Fruit fly (Drosophila melanogaster) whole organism, embryonic: ENCODE results near the gene Polr2F.
A peak's percentile ranks its signal among the peaks of the same experiment; 100 is the strongest.

Experiments
- Antp ChIP-seq: fragments of 200-800 bp; sonication (Bioruptor generic); optimal IDR thresholded peaks from 3 replicates; lab custom pipeline; 2016; ENCODE audit warnings: missing biosample characterization, missing genetic modification characterization
- Blimp-1 ChIP-seq: fragments of 200-800 bp; sonication (Bioruptor generic); optimal IDR thresholded peaks from 3 replicates; lab custom pipeline; 2018; ENCODE audit warnings: missing biosample characterization, missing genetic modification characterization, mild to moderate bottlenecking, moderate library complexity, missing genetic modification reagents
- BtbVII ChIP-seq: fragments of 200-800 bp; sonication (Bioruptor generic); optimal IDR thresholded peaks from 3 replicates; lab custom pipeline; 2017; ENCODE audit warnings: missing biosample characterization, mild to moderate bottlenecking, missing genetic modification characterization
- CG10209 ChIP-seq: fragments of 200-800 bp; sonication (Bioruptor generic); optimal IDR thresholded peaks from 3 replicates; lab custom pipeline; 2017; ENCODE audit warnings: missing biosample characterization, mild to moderate bottlenecking, missing genetic modification characterization, missing genetic modification reagents
- CG10543 ChIP-seq: fragments of 200-800 bp; sonication (Bioruptor generic); optimal IDR thresholded peaks from 3 replicates; lab custom pipeline; 2017; ENCODE audit warnings: missing biosample characterization, mild to moderate bottlenecking, missing genetic modification characterization, moderate library complexity
- CG11093 ChIP-seq: fragments of 200-800 bp; sonication (Bioruptor generic); IDR thresholded peaks from 3 replicates; pipeline ENCODE4 v1.3.6; 2022; ENCODE audit warnings: missing biosample characterization, missing genetic modification characterization
- CG1603 ChIP-seq: fragments of 200-800 bp; sonication (Bioruptor generic); optimal IDR thresholded peaks from 2 replicates; lab custom pipeline; 2019; ENCODE audit warnings: missing biosample characterization, mild to moderate bottlenecking, missing genetic modification characterization, moderate library complexity
- CG33213 ChIP-seq: fragments of 200-800 bp; sonication (Bioruptor generic); optimal IDR thresholded peaks from 3 replicates; lab custom pipeline; 2016; ENCODE audit warnings: missing biosample characterization, missing genetic modification characterization
- CG4404 ChIP-seq: fragments of 200-800 bp; sonication (Bioruptor generic); IDR thresholded peaks from 2 replicates; pipeline ENCODE4 v1.3.6; 2022; ENCODE audit warnings: missing biosample characterization, missing genetic modification characterization
- CG4424 ChIP-seq: fragments of 200-800 bp; sonication (Bioruptor generic); optimal IDR thresholded peaks from 3 replicates; lab custom pipeline; 2016; ENCODE audit warnings: missing biosample characterization, missing genetic modification characterization
- CG5245 ChIP-seq: fragments of 200-800 bp; sonication (Bioruptor generic); optimal IDR thresholded peaks from 3 replicates; lab custom pipeline; 2016; ENCODE audit warnings: missing biosample characterization, missing genetic modification characterization
- CG9215 ChIP-seq: fragments of 200-800 bp; sonication (Bioruptor generic); IDR thresholded peaks from 2 replicates; pipeline ENCODE4 v1.3.6; 2022; ENCODE audit warnings: missing biosample characterization, missing genetic modification characterization
- CG9876 ChIP-seq: fragments of 200-800 bp; sonication (Bioruptor generic); optimal IDR thresholded peaks from 2 replicates; lab custom pipeline; 2016; ENCODE audit warnings: missing biosample characterization, missing genetic modification characterization
- Camta ChIP-seq: fragments of 200-800 bp; sonication (Bioruptor generic); optimal IDR thresholded peaks from 2 replicates; lab custom pipeline; 2016; ENCODE audit warnings: missing biosample characterization, missing genetic modification characterization
- Fer2 ChIP-seq: fragments of 200-800 bp; sonication (Bioruptor generic); optimal IDR thresholded peaks from 2 replicates; lab custom pipeline; 2018; ENCODE audit warnings: missing biosample characterization, mild to moderate bottlenecking, missing genetic modification characterization, moderate library complexity
- HHEX ChIP-seq: fragments of 200-800 bp; sonication (Bioruptor generic); optimal IDR thresholded peaks from 3 replicates; lab custom pipeline; 2017; ENCODE audit warnings: missing biosample characterization, mild to moderate bottlenecking, missing genetic modification characterization, missing genetic modification reagents
- HLH54F ChIP-seq: fragments of 200-800 bp; sonication (Bioruptor generic); optimal IDR thresholded peaks from 3 replicates; lab custom pipeline; 2016; ENCODE audit warnings: missing biosample characterization, missing genetic modification characterization
- Hr51 ChIP-seq, 2 experiments: fragments of 200-800 bp; sonication (Bioruptor generic); optimal IDR thresholded peaks; 2 replicates in 1 of 2; 3 replicates in 1 of 2; lab custom pipeline; 2016 to 2018; ENCODE audit warnings: missing biosample characterization in 2 of 2, missing genetic modification characterization in 2 of 2, mild to moderate bottlenecking in 1 of 2, moderate library complexity in 1 of 2
- Hr78 ChIP-seq, 2 experiments: fragments of 200-800 bp in 1 of 2; fragments of >200 bp in 1 of 2; sonication (Bioruptor generic) in 1 of 2; optimal IDR thresholded peaks; 2 replicates each; lab custom pipeline; 2017 to 2019; ENCODE audit warnings: missing biosample characterization in 2 of 2, missing genetic modification characterization in 2 of 2, mild to moderate bottlenecking in 1 of 2, moderate library complexity in 1 of 2
- Kr ChIP-seq: fragments of 200-800 bp; sonication (Bioruptor generic); optimal IDR thresholded peaks from 2 replicates; lab custom pipeline; 2017; ENCODE audit warnings: missing biosample characterization, mild to moderate bottlenecking, missing genetic modification characterization
- Lpt ChIP-seq: fragments of >200 bp; optimal IDR thresholded peaks from 2 replicates; lab custom pipeline; 2018; ENCODE audit warnings: missing biosample characterization, missing genetic modification characterization
- MBD-R2 ChIP-seq: fragments of 200-800 bp; sonication (Bioruptor generic); IDR thresholded peaks from 2 replicates; pipeline ENCODE4 v1.3.6; 2022; ENCODE audit warnings: missing biosample characterization, missing genetic modification characterization
- Med ChIP-seq: fragments of 200-800 bp; sonication (Bioruptor generic); peaks from one replicate; lab custom pipeline; 2016; ENCODE audit warnings: missing biosample characterization, missing genetic modification characterization, mild to moderate bottlenecking, inconsistent platforms, moderate library complexity
- NC2β ChIP-seq: fragments of 200-800 bp; sonication (Bioruptor generic); optimal IDR thresholded peaks from 2 replicates; lab custom pipeline; 2016; ENCODE audit warnings: missing biosample characterization, missing genetic modification characterization
- Neu2 ChIP-seq: fragments of 200-800 bp; sonication (Bioruptor generic); optimal IDR thresholded peaks from 3 replicates; lab custom pipeline; 2016; ENCODE audit warnings: missing biosample characterization, missing genetic modification characterization, borderline replicate concordance
- Six4 ChIP-seq: fragments of 200-800 bp; sonication (Bioruptor generic); optimal IDR thresholded peaks from 2 replicates; lab custom pipeline; 2016; ENCODE audit warnings: missing biosample characterization, missing genetic modification characterization
- ab ChIP-seq: fragments of 200-800 bp; sonication (Bioruptor generic); optimal IDR thresholded peaks from 2 replicates; lab custom pipeline; 2016; ENCODE audit warnings: missing biosample characterization, missing genetic modification characterization
- ap ChIP-seq: fragments of 200-800 bp; sonication (Bioruptor generic); IDR thresholded peaks from 2 replicates; pipeline ENCODE4 v1.3.6; 2022; ENCODE audit warnings: missing biosample characterization, missing genetic modification characterization
- corto ChIP-seq: fragments of 200-800 bp; sonication (Bioruptor generic); optimal IDR thresholded peaks from 2 replicates; lab custom pipeline; 2016; ENCODE audit warnings: missing biosample characterization, mild to moderate bottlenecking, missing genetic modification characterization, moderate library complexity
- crol ChIP-seq: fragments of 200-800 bp; sonication (Bioruptor generic); IDR thresholded peaks from 2 replicates; pipeline ENCODE4 v1.3.6; 2022; ENCODE audit warnings: missing biosample characterization, missing genetic modification characterization
- emc ChIP-seq: fragments of 200-800 bp; sonication (Bioruptor generic); optimal IDR thresholded peaks from 2 replicates; lab custom pipeline; 2016; ENCODE audit warnings: missing biosample characterization, missing genetic modification characterization
- esg ChIP-seq: fragments of 200-800 bp; sonication (Bioruptor generic); conservative IDR thresholded peaks from 2 replicates; pipeline ENCODE4 v1.3.6; 2022; ENCODE audit warnings: missing biosample characterization, missing genetic modification characterization
- gro ChIP-seq: fragments of 200-800 bp; sonication (Bioruptor generic); optimal IDR thresholded peaks from 2 replicates; lab custom pipeline; 2016; ENCODE audit warnings: missing biosample characterization, missing genetic modification characterization
- hb ChIP-seq: fragments of 200-800 bp; sonication (Bioruptor generic); IDR thresholded peaks from 3 replicates; pipeline ENCODE4 v1.3.6; 2022; ENCODE audit warnings: missing biosample characterization, missing genetic modification characterization; ENCODE audit not compliant: partially characterized antibody
- hth ChIP-seq: fragments of >200 bp; optimal IDR thresholded peaks from 2 replicates; lab custom pipeline; 2017; ENCODE audit warnings: inconsistent platforms
- jing ChIP-seq: fragments of 200-800 bp; sonication (Bioruptor generic); optimal IDR thresholded peaks from 2 replicates; lab custom pipeline; 2018; ENCODE audit warnings: missing biosample characterization, mild to moderate bottlenecking, missing genetic modification characterization
- lab ChIP-seq: fragments of 200-800 bp; sonication (Bioruptor generic); optimal IDR thresholded peaks from 3 replicates; lab custom pipeline; 2017; ENCODE audit warnings: missing biosample characterization, missing genetic modification characterization, mild to moderate bottlenecking, moderate library complexity, missing genetic modification reagents
- lbe ChIP-seq: fragments of 200-800 bp; sonication (Bioruptor generic); optimal IDR thresholded peaks from 2 replicates; lab custom pipeline; 2016; ENCODE audit warnings: missing biosample characterization, mild to moderate bottlenecking, missing genetic modification characterization
- lov ChIP-seq, 2 experiments: fragments of 200-800 bp in 1 of 2; fragments of >200 bp in 1 of 2; sonication (Bioruptor generic) in 1 of 2; IDR thresholded peaks in 1 of 2; optimal IDR thresholded peaks in 1 of 2; 2 replicates in 1 of 2; 3 replicates in 1 of 2; pipeline versions ENCODE4 v1.3.6 to Lab custom; 2017 to 2022; ENCODE audit warnings: missing biosample characterization in 1 of 2, missing genetic modification characterization in 1 of 2
- pb ChIP-seq: fragments of 200-800 bp; sonication (Bioruptor generic); optimal IDR thresholded peaks from 3 replicates; lab custom pipeline; 2016; ENCODE audit warnings: missing biosample characterization, missing genetic modification characterization
- prd ChIP-seq, 3 experiments: fragments of >200 bp in 2 of 3; fragments of 200-800 bp in 1 of 3; sonication (Bioruptor generic) in 1 of 3; optimal IDR thresholded peaks in 2 of 3; IDR thresholded peaks in 1 of 3; 2 replicates in 2 of 3; 3 replicates in 1 of 3; pipeline versions ENCODE4 v1.3.6 to Lab custom; 2017 to 2022; ENCODE audit warnings: missing biosample characterization in 1 of 3, missing genetic modification characterization in 1 of 3
- pros ChIP-seq: fragments of 200-800 bp; sonication (Bioruptor generic); optimal IDR thresholded peaks from 3 replicates; lab custom pipeline; 2019; ENCODE audit warnings: missing biosample characterization, mild to moderate bottlenecking, missing genetic modification characterization, moderate library complexity
- pum ChIP-seq: fragments of 200-800 bp; sonication (Bioruptor generic); optimal IDR thresholded peaks from 2 replicates; lab custom pipeline; 2016; ENCODE audit warnings: missing biosample characterization, missing genetic modification characterization
- ranshi ChIP-seq: fragments of 200-800 bp; sonication (Bioruptor generic); IDR thresholded peaks from 2 replicates; pipeline ENCODE4 v1.3.6; 2022; ENCODE audit warnings: missing biosample characterization, missing genetic modification characterization
- tin ChIP-seq: fragments of 200-800 bp; sonication (Bioruptor generic); optimal IDR thresholded peaks from 3 replicates; lab custom pipeline; 2016; ENCODE audit warnings: missing biosample characterization, missing genetic modification characterization
- toy ChIP-seq: fragments of 200-800 bp; sonication (Bioruptor generic); IDR thresholded peaks from 2 replicates; pipeline ENCODE4 v1.3.6; 2022; ENCODE audit warnings: missing biosample characterization, missing genetic modification characterization
- twi ChIP-seq: fragments of 200-800 bp; optimal IDR thresholded peaks from 2 replicates; lab custom pipeline; 2019; ENCODE audit warnings: missing biosample characterization, mild to moderate bottlenecking, missing genetic modification characterization, moderate library complexity
- usp ChIP-seq: fragments of >200 bp; optimal IDR thresholded peaks from 2 replicates; lab custom pipeline; 2017; ENCODE audit warnings: missing biosample characterization, missing genetic modification characterization

Polr2F gene

DNA sequence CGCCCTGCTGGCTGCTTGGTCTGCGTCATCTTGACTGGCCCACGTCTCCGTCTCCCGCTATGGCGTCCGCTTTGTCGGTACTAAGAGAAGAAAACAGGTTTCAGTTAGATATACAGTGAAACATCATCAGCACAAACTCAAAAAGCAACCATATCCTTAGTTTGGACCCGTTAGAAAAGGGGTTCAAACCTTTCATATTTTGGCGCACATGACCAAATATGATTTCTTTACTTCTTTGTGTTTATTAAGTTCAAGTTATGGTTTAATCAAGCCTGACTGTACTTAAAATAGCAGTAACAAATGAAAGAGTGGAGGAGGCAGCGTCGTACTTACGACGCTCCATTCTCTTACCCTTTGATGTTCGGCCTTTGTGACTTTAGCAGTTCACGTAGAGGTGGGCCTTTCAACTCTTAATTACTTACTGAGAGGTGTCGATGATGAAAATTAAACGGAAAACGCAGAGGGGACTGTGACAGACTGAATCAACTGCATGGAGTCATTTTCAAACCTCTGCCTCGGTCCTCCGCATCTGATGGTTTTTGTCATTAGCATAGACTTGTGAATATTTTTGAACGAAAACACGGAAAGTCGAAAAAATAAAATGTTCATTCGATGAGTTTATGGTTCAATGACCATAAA, 9.8 kb upstream of the Polr2F start (continued):
- TF ChIP-seq twi (peak; percentile 12), ranshi (GFP tag; lab: Robert Waterston, UW) (peak; percentile 88), CG11093 (GFP tag; lab: Robert Waterston, UW) (peak; percentile 82), hb (no peak), MBD-R2 (GFP tag; lab: Robert Waterston, UW) (peak; percentile 56; the same call in 1 of the 2 replicates), toy (GFP tag; lab: Robert Waterston, UW) (peak; percentile 64; the same call in 1 of the 2 replicates), ab (peak; percentile 61), corto (GFP tag; lab: Kevin White, UChicago) (peak; percentile 82), pb (GFP tag; lab: Kevin White, UChicago) (peak; percentile 77), HLH54F (GFP tag; lab: Kevin White, UChicago) (peak; percentile 82), CG9215 (GFP tag; lab: Robert Waterston, UW) (peak; percentile 61; the same call in 1 of the 2 replicates), ap (GFP tag; lab: Robert Waterston, UW) (peak; percentile 80), hth (lab: Kevin White, UChicago) (no peak), Med (GFP tag; lab: Kevin White, UChicago) (peak; percentile 98), lbe (GFP tag; lab: Kevin White, UChicago) (peak; percentile 94), CG33213 (GFP tag; lab: Kevin White, UChicago) (peak; percentile 69), Antp (peak; percentile 91), Neu2 (no peak), tin (peak; percentile 83), Kr (GFP tag; lab: Kevin White, UChicago) (no peak), NC2β (GFP tag; lab: Kevin White, UChicago) (peak; percentile 58), lab (peak; percentile 92), Six4 (GFP tag; lab: Kevin White, UChicago) (peak; percentile 70), CG9876 (GFP tag; lab: Kevin White, UChicago) (peak; percentile 74), Camta (peak; percentile 79), CG10543 (GFP tag; lab: Kevin White, UChicago) (peak; percentile 28), CG5245 (GFP tag; lab: Kevin White, UChicago) (peak; percentile 79), prd (optimal IDR thresholded peaks at IDR 0.05; lab: Kevin White, UChicago) (no peak), prd (GFP tag; IDR thresholded peaks at IDR 0.05; lab: Robert Waterston, UW) (peak; percentile 89), CG10209 (GFP tag; lab: Kevin White, UChicago) (peak; percentile 82), BtbVII (GFP tag; lab: Kevin White, UChicago) (peak; percentile 77), crol (GFP tag; lab: Robert Waterston, UW) (no peak), Blimp-1 (GFP tag; lab: Kevin White, UChicago) (peak; percentile 80), CG1603 (tag; lab: Kevin White, UChicago) (peak; percentile 86), Hr51 (GFP tag; optimal IDR thresholded peaks at IDR 0.05; lab: Kevin White, UChicago) (peak; percentile 63 to 84), usp (GFP tag; lab: Kevin White, UChicago) (no peak), CG4424 (GFP tag; lab: Kevin White, UChicago) (peak; percentile 83), Hr78 (GFP tag; optimal IDR thresholded peaks at IDR 0.05; lab: Kevin White, UChicago) (peak in 1 of 2 experiments; percentile 84), pum (GFP tag; lab: Kevin White, UChicago) (peak; percentile 76), HHEX (GFP tag; lab: Kevin White, UChicago) (peak; percentile 76), CG4404 (GFP tag; lab: Robert Waterston, UW) (peak; percentile 64), lov (optimal IDR thresholded peaks at IDR 0.05; lab: Kevin White, UChicago) (no peak), lov (GFP tag; IDR thresholded peaks at IDR 0.05; lab: Robert Waterston, UW) (no peak), esg (GFP tag; lab: Robert Waterston, UW) (peak; percentile 83), pros (no peak), Lpt (no peak), jing (peak; percentile 62), gro (GFP tag; lab: Kevin White, UChicago) (peak; percentile 89), Fer2 (peak; percentile 39), emc (GFP tag; lab: Kevin White, UChicago) (peak; percentile 59)
